Worm (Caenorhabditis elegans) whole organism, L3 larva: Measurements from ENCODE around the gene C27C12.3.

Experiments used
- R02D3.7 ChIP-seq: fragments of 150-350 bp; optimal IDR thresholded peaks from 2 replicates; lab custom pipeline; 2014; ENCODE audit warnings: missing biosample characterization, missing genetic modification characterization
- ZK546.5 ChIP-seq: sonication (generic microtip); optimal IDR thresholded peaks from 2 replicates; lab custom pipeline; 2017; ENCODE audit warnings: missing biosample characterization, missing genetic modification characterization
- aly-2 ChIP-seq: fragments of 150-350 bp; optimal IDR thresholded peaks from 2 replicates; lab custom pipeline; 2014; ENCODE audit warnings: missing biosample characterization, missing genetic modification characterization
- ceh-28 ChIP-seq: fragments of 150-350 bp; optimal IDR thresholded peaks from 2 replicates; lab custom pipeline; 2014; ENCODE audit warnings: missing biosample characterization, missing genetic modification reagents, missing genetic modification characterization
- ceh-82 ChIP-seq: fragments of 150-350 bp; optimal IDR thresholded peaks from 2 replicates; lab custom pipeline; 2014; ENCODE audit warnings: missing biosample characterization, missing genetic modification characterization
- daf-12 ChIP-seq: fragments of 150-350 bp; optimal IDR thresholded peaks from 2 replicates; lab custom pipeline; 2014; ENCODE audit warnings: missing biosample characterization, missing genetic modification reagents, missing genetic modification characterization
- egl-27 ChIP-seq: sonication (generic microtip); optimal IDR thresholded peaks from 4 replicates; lab custom pipeline; 2017; ENCODE audit warnings: missing biosample characterization, missing genetic modification reagents, missing genetic modification characterization
- elt-1 ChIP-seq: fragments of 150-350 bp; optimal IDR thresholded peaks from 2 replicates; lab custom pipeline; 2014; ENCODE audit warnings: missing biosample characterization, missing genetic modification characterization
- elt-3 ChIP-seq, 3 experiments: fragments of 150-350 bp in 1 of 3; sonication (generic microtip) in 2 of 3; optimal IDR thresholded peaks; 2 replicates in 2 of 3; 4 replicates in 1 of 3; lab custom pipeline; 2014 to 2017; ENCODE audit warnings: missing biosample characterization in 3 of 3, missing genetic modification characterization in 3 of 3
- eor-1 ChIP-seq, 2 experiments: fragments of 150-350 bp; optimal IDR thresholded peaks; 2 replicates each; lab custom pipeline; 2014 to 2018; ENCODE audit warnings: missing biosample characterization in 2 of 2, missing genetic modification characterization in 2 of 2
- fkh-10 ChIP-seq: sonication (generic microtip); optimal IDR thresholded peaks from 2 replicates; lab custom pipeline; 2017; ENCODE audit warnings: missing biosample characterization, missing genetic modification reagents, missing genetic modification characterization
- fos-1 ChIP-seq: fragments of 150-350 bp; optimal IDR thresholded peaks from 2 replicates; lab custom pipeline; 2014; ENCODE audit warnings: missing biosample characterization, missing genetic modification characterization
- hmg-11 ChIP-seq: sonication (generic microtip); optimal IDR thresholded peaks from 2 replicates; lab custom pipeline; 2016; ENCODE audit warnings: missing genetic modification characterization, missing compliant biosample characterization
- lin-15B ChIP-seq: fragments of 150-350 bp; optimal IDR thresholded peaks from 2 replicates; lab custom pipeline; 2014; ENCODE audit warnings: missing biosample characterization, missing genetic modification characterization
- lin-39 ChIP-seq: fragments of 150-350 bp; optimal IDR thresholded peaks from 2 replicates; lab custom pipeline; 2018; ENCODE audit warnings: missing biosample characterization, missing genetic modification reagents, missing genetic modification characterization
- lsy-12 ChIP-seq: sonication (generic microtip); optimal IDR thresholded peaks from 2 replicates; lab custom pipeline; 2016; ENCODE audit warnings: mild to moderate bottlenecking, missing genetic modification characterization, missing compliant biosample characterization
- mdl-1 ChIP-seq: fragments of 150-350 bp; optimal IDR thresholded peaks from 2 replicates; lab custom pipeline; 2014; ENCODE audit warnings: missing biosample characterization, missing genetic modification characterization
- mml-1 ChIP-seq: fragments of 150-350 bp; sonication (generic microtip); optimal IDR thresholded peaks from 3 replicates; lab custom pipeline; 2014; ENCODE audit warnings: missing biosample characterization, missing genetic modification characterization
- nfya-1 ChIP-seq: sonication (generic microtip); optimal IDR thresholded peaks from 2 replicates; lab custom pipeline; 2017; ENCODE audit warnings: missing genetic modification characterization, mild to moderate bottlenecking, missing compliant biosample characterization, antibody characterized with exemption, moderate library complexity; ENCODE audit not compliant: insufficient read depth
- nhr-11 ChIP-seq: fragments of 150-350 bp; optimal IDR thresholded peaks from 2 replicates; lab custom pipeline; 2014; ENCODE audit warnings: missing biosample characterization, missing genetic modification characterization
- nhr-12 ChIP-seq: fragments of 150-350 bp; optimal IDR thresholded peaks from 2 replicates; lab custom pipeline; 2014; ENCODE audit warnings: missing biosample characterization, missing genetic modification characterization
- nhr-23 ChIP-seq: fragments of 150-350 bp; optimal IDR thresholded peaks from 2 replicates; lab custom pipeline; 2014; ENCODE audit warnings: missing biosample characterization, missing genetic modification reagents, missing genetic modification characterization
- nhr-237 ChIP-seq: fragments of 150-350 bp; optimal IDR thresholded peaks from 2 replicates; lab custom pipeline; 2014; ENCODE audit warnings: missing biosample characterization, missing genetic modification characterization
- nhr-25 ChIP-seq: sonication (generic microtip); optimal IDR thresholded peaks from 2 replicates; lab custom pipeline; 2017; ENCODE audit warnings: missing biosample characterization, missing genetic modification characterization
- nhr-28 ChIP-seq: fragments of 150-350 bp; optimal IDR thresholded peaks from 2 replicates; lab custom pipeline; 2014; ENCODE audit warnings: missing biosample characterization, missing genetic modification characterization
- nhr-43 ChIP-seq: sonication (generic microtip); optimal IDR thresholded peaks from 2 replicates; lab custom pipeline; 2016; ENCODE audit warnings: mild to moderate bottlenecking, missing genetic modification characterization, missing compliant biosample characterization; ENCODE audit not compliant: poor library complexity, severe bottlenecking
- nhr-67 ChIP-seq: fragments of 150-350 bp; optimal IDR thresholded peaks from 2 replicates; lab custom pipeline; 2014; ENCODE audit warnings: missing biosample characterization, missing genetic modification characterization
- nhr-76 ChIP-seq: fragments of 150-350 bp; sonication (generic microtip); optimal IDR thresholded peaks from 5 replicates; lab custom pipeline; 2014; ENCODE audit warnings: missing biosample characterization, missing genetic modification characterization
- nhr-77 ChIP-seq: fragments of 150-350 bp; optimal IDR thresholded peaks from 2 replicates; lab custom pipeline; 2014; ENCODE audit warnings: missing biosample characterization, missing genetic modification characterization
- sea-2 ChIP-seq: fragments of 150-350 bp; sonication (generic microtip); optimal IDR thresholded peaks from 4 replicates; lab custom pipeline; 2014; ENCODE audit warnings: missing biosample characterization, missing genetic modification reagents, missing genetic modification characterization
- tbx-2 ChIP-seq: sonication (generic microtip); optimal IDR thresholded peaks from 2 replicates; lab custom pipeline; 2016; ENCODE audit warnings: mild to moderate bottlenecking, missing genetic modification characterization, missing compliant biosample characterization
- unc-39 ChIP-seq: sonication (generic microtip); optimal IDR thresholded peaks from 4 replicates; lab custom pipeline; 2017; ENCODE audit warnings: missing biosample characterization, missing genetic modification characterization
- zag-1 ChIP-seq: fragments of 150-350 bp; optimal IDR thresholded peaks from 2 replicates; lab custom pipeline; 2014; ENCODE audit warnings: missing biosample characterization, missing genetic modification characterization
- ztf-11 ChIP-seq: fragments of 150-350 bp; optimal IDR thresholded peaks from 2 replicates; lab custom pipeline; 2014; ENCODE audit warnings: missing biosample characterization, missing genetic modification characterization
- ztf-4 ChIP-seq: fragments of 150-350 bp; optimal IDR thresholded peaks from 2 replicates; lab custom pipeline; 2014; ENCODE audit warnings: missing biosample characterization, missing genetic modification characterization

C27C12.3 gene

DNA sequence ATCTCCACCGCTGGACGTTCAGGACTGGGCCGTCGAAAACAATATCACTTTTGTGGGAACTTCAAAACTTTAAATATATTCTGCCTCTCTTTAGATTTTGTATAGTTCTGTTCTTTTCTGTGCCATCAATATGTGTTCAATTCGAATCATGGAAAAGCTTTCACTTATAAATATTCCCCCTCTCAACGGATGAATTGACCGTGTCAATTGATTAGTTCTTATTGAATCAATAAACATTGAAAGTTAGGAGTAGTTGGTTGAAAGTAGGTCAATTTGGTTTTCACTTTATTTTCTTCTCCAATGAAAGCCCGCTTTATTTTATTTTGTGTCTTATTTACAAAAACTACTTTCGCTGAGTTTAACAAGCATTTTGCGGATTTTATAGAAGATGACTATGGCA, 32.6 kb upstream of the C27C12.3 start, which contains the start of gene lips-8:
TSS of gene lips-8 (plus strand) at position 301 of the 400 bp plus-strand sequence.
- TF ChIP-seq nhr-67 (tag; lab: Kevin White, UChicago): no peak
- TF ChIP-seq lsy-12: no peak
- TF ChIP-seq aly-2 (tag; lab: Kevin White, UChicago): no peak
- TF ChIP-seq nhr-43 (tag; lab: Kevin White, UChicago): no peak
- no peak for TF ChIP-seq ceh-82 (tag; lab: Kevin White, UChicago)
- no peak for TF ChIP-seq nhr-237 (tag; lab: Kevin White, UChicago)
- TF ChIP-seq elt-3 (tag; optimal IDR thresholded peaks at IDR 0.05; lab: Kevin White, UChicago): no peak
- TF ChIP-seq nhr-25 (tag; lab: Kevin White, UChicago): no peak
- TF ChIP-seq eor-1 (tag; optimal IDR thresholded peaks at IDR 0.05; lab: Kevin White, UChicago): no peak
- TF ChIP-seq nfya-1: no peak
- TF ChIP-seq elt-1 (tag; lab: Kevin White, UChicago): no peak
- no peak for TF ChIP-seq hmg-11 (tag; lab: Kevin White, UChicago)
- TF ChIP-seq unc-39: no peak
- no peak for TF ChIP-seq lin-39 (tag; lab: Kevin White, UChicago)
- TF ChIP-seq tbx-2 (tag; lab: Kevin White, UChicago): no peak

- no peak for TF ChIP-seq ceh-82 (tag; lab: Kevin White, UChicago)
Observed at ce11 chrX:14897192-14897591, 31.5 kb upstream of the C27C12.3 start.

DNA sequence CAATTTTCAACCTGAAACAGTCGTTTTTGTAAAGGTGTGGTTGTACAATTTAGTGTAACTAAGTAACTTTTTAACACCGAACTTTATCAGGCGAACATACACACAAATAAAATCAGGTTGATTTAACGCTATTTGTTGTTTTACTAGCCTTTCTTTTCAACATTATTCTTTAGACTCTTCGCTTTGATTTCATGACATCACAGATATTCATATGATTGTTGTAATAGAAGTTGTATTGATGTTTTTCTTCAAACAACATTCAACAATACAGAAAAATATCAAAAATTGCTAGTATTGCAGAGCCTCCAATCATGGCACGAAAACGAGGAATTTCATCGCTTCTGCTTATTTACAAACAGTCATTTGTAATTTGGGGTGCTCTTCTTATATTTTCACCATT, 29.2 kb upstream of the C27C12.3 start, which contains the start of gene nac-1:
TSS of gene nac-1 (plus strand) at position 301 of the 400 bp plus-strand sequence.
- no peak for TF ChIP-seq nhr-28 (tag; lab: Kevin White, UChicago)
- no peak for TF ChIP-seq eor-1 (tag; optimal IDR thresholded peaks at IDR 0.05; lab: Kevin White, UChicago)
- TF ChIP-seq fkh-10: no peak
- no peak for TF ChIP-seq ztf-11
- no peak for TF ChIP-seq lsy-12
- TF ChIP-seq nhr-12: no peak
- no peak for TF ChIP-seq hmg-11 (tag; lab: Kevin White, UChicago)
- TF ChIP-seq R02D3.7 (tag; lab: Kevin White, UChicago): no peak
- no peak for TF ChIP-seq mdl-1 (tag; lab: Kevin White, UChicago)
- no peak for TF ChIP-seq nhr-77 (tag; lab: Kevin White, UChicago)
- TF ChIP-seq ztf-4: no peak
- no peak for TF ChIP-seq egl-27 (tag; lab: Kevin White, UChicago)
- TF ChIP-seq nhr-67 (tag; lab: Kevin White, UChicago): no peak
- TF ChIP-seq lin-15B (tag; lab: Kevin White, UChicago): no peak
- TF ChIP-seq ZK546.5 (tag; lab: Kevin White, UChicago): no peak

- TF ChIP-seq nhr-43 (tag; lab: Kevin White, UChicago): peak; percentile 85
- peak; percentile 68 for TF ChIP-seq nhr-25 (tag; lab: Kevin White, UChicago)
- peak; percentile 42 for TF ChIP-seq nhr-23 (tag; lab: Kevin White, UChicago)
- TF ChIP-seq nhr-76 (tag; lab: Kevin White, UChicago): no peak
- peak in 1 of 3 experiments; percentile 53 for TF ChIP-seq elt-3 (tag; optimal IDR thresholded peaks at IDR 0.05; lab: Kevin White, UChicago)
Observed at ce11 chrX:14894380-14894779, 28.7 kb upstream of the C27C12.3 start.

ce11 chrX:14888188-14888587, 22.5 kb upstream of the C27C12.3 start, which contains the start of gene daf-6:
TSS of gene daf-6 (plus strand) at chrX:14888488.
- TF ChIP-seq nhr-77 (tag; lab: Kevin White, UChicago) (no peak), ztf-4 (no peak), nhr-25 (tag; lab: Kevin White, UChicago) (no peak), mml-1 (tag; lab: Kevin White, UChicago) (no peak), ceh-28 (tag; lab: Kevin White, UChicago) (no peak), nhr-67 (tag; lab: Kevin White, UChicago) (no peak), nhr-11 (tag; lab: Kevin White, UChicago) (no peak), nfya-1 (no peak), fkh-10 (no peak), aly-2 (tag; lab: Kevin White, UChicago) (no peak), nhr-237 (tag; lab: Kevin White, UChicago) (no peak), elt-3 (tag; optimal IDR thresholded peaks at IDR 0.05; lab: Kevin White, UChicago) (no peak), zag-1 (tag; lab: Kevin White, UChicago) (no peak), sea-2 (GFP tag; lab: Kevin White, UChicago) (no peak), fos-1 (tag; lab: Kevin White, UChicago) (no peak), egl-27 (tag; lab: Kevin White, UChicago) (no peak), elt-1 (tag; lab: Kevin White, UChicago) (no peak), unc-39 (no peak), ceh-82 (tag; lab: Kevin White, UChicago) (no peak), daf-12 (no peak)
